Fruit fly (Drosophila melanogaster) whole organism, prepupa: ENCODE measurements around the gene Non3.

ENCODE experiments used
- CG3919 ChIP-seq: fragments of 200-800 bp; sonication (Bioruptor generic); optimal IDR thresholded peaks from 3 replicates; lab custom pipeline; 2016; ENCODE audit warnings: missing biosample characterization, missing genetic modification characterization
- CG4318 ChIP-seq: fragments of 200-800 bp; sonication (Bioruptor generic); optimal IDR thresholded peaks from 3 replicates; lab custom pipeline; 2017; ENCODE audit warnings: missing biosample characterization, mild to moderate bottlenecking, missing genetic modification characterization

DNA sequence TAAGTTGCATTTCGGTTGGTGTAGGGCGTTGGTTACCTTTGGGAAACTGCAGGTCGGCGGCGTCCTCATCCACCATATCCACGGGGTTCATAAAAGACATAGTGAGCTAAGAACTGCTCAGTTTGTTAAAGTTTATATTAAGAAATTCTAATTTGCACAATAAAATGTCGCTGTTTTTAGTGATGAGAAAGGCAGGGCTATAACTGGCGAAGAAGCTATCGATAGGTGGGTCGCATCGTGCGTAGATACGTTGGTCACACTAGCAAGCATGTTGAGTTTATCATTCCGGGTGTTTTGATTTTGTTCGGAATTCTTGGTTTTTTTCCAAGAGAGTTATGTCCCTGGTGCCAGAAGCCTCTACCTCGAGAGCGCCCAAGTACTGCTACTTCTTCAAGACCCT is 31.8 kb downstream of the Non3 start, which contains the start of the genes Ada2a, Polr2D, Tgs1 and moi:
- TF ChIP-seq CG4318 (no peak), CG3919 (GFP tag; lab: Kevin White, UChicago) (no peak)
